Fruit fly (Drosophila melanogaster): ENCODE results near the gene cort.

The cort gene

dm6 chr2L:6673211-6674012 lies 3.0 kb downstream of the cort start, which contains the start of gene Spn27A:
Gene Spn27A, minus strand, starts transcription at chr2L:6673347.
- TF ChIP-seq acj6 (GFP tag; optimal IDR thresholded peaks at IDR 0.05): peak; percentile 78
- peak; percentile 60 for TF ChIP-seq CG11762 (GFP tag; optimal IDR thresholded peaks at IDR 0.05; ENCODE audit: insufficient read depth)
- TF ChIP-seq CG31627 (GFP tag; optimal IDR thresholded peaks at IDR 0.05): peak; percentile 72
- no peak for TF ChIP-seq CG6276 (GFP tag; optimal IDR thresholded peaks at IDR 0.05)
- TF ChIP-seq CG11294 (GFP tag; IDR thresholded peaks at IDR 0.05): peak; percentile 52; the same call in 1 of the 2 replicates
- no peak for TF ChIP-seq Lpt (GFP tag; optimal IDR thresholded peaks at IDR 0.05)
- no peak for TF ChIP-seq CG16779 (tag; optimal IDR thresholded peaks at IDR 0.05)
- TF ChIP-seq Blimp-1 (GFP tag; optimal IDR thresholded peaks at IDR 0.05): peak; percentile 20
- TF ChIP-seq CG7368 (GFP tag; optimal IDR thresholded peaks at IDR 0.05): no peak
- TF ChIP-seq CG8319 (GFP tag; optimal IDR thresholded peaks at IDR 0.05): peak; percentile 49
- TF ChIP-seq CG3032 (tag; optimal IDR thresholded peaks at IDR 0.05): peak; percentile 73
- peak; percentile 65 for TF ChIP-seq CG6792 (GFP tag; optimal IDR thresholded peaks at IDR 0.05)
- TF ChIP-seq cyc (GFP tag; optimal IDR thresholded peaks at IDR 0.05): peak; percentile 68
- no peak for TF ChIP-seq CG6808 (GFP tag; optimal IDR thresholded peaks at IDR 0.05)
- no peak for TF ChIP-seq pdm3 (GFP tag; optimal IDR thresholded peaks at IDR 0.05)
- peak; percentile 81 for TF ChIP-seq OdsH (GFP tag; optimal IDR thresholded peaks at IDR 0.05)
- TF ChIP-seq Hr4 (GFP tag; optimal IDR thresholded peaks at IDR 0.05): peak; percentile 88
- no peak for TF ChIP-seq salr (GFP tag; optimal IDR thresholded peaks at IDR 0.05)
- TF ChIP-seq CG10669 (GFP tag; optimal IDR thresholded peaks at IDR 0.05): no peak
- peak; percentile 71 for TF ChIP-seq Gug (GFP tag; IDR thresholded peaks at IDR 0.05)
- peak; percentile 75 for TF ChIP-seq lz (GFP tag; optimal IDR thresholded peaks at IDR 0.05)
- TF ChIP-seq Sox102F (GFP tag; optimal IDR thresholded peaks at IDR 0.05): no peak
- no peak for TF ChIP-seq spab (GFP tag; optimal IDR thresholded peaks at IDR 0.05)
- TF ChIP-seq CG11902 (GFP tag; optimal IDR thresholded peaks at IDR 0.05): no peak
- peak; percentile 72 for TF ChIP-seq topi (GFP tag; optimal IDR thresholded peaks at IDR 0.05)
- peak; percentile 45 for TF ChIP-seq Ets21C (GFP tag; optimal IDR thresholded peaks at IDR 0.05)
- no peak for TF ChIP-seq CG34406 (GFP tag; optimal IDR thresholded peaks at IDR 0.05)
- no peak for TF ChIP-seq ss (GFP tag; optimal IDR thresholded peaks at IDR 0.05)
- TF ChIP-seq Met (GFP tag; optimal IDR thresholded peaks at IDR 0.05): no peak
- TF ChIP-seq achi (GFP tag; optimal IDR thresholded peaks at IDR 0.05): no peak
- no peak for TF ChIP-seq Smox (GFP tag; optimal IDR thresholded peaks at IDR 0.05)
- no peak for TF ChIP-seq Eip93F (GFP tag; optimal IDR thresholded peaks at IDR 0.05)
- TF ChIP-seq Sox15 (GFP tag; optimal IDR thresholded peaks at IDR 0.05): peak; percentile 67
- no peak; the same call in 2 of the 3 replicates for TF ChIP-seq CG6163 (GFP tag; IDR thresholded peaks at IDR 0.05)
- TF ChIP-seq Eip78C (GFP tag): peak; percentile 93
- TF ChIP-seq CG10631 (GFP tag; optimal IDR thresholded peaks at IDR 0.05): no peak
- peak; percentile 33 for TF ChIP-seq fkh (GFP tag; optimal IDR thresholded peaks at IDR 0.05)
- TF ChIP-seq net (GFP tag; optimal IDR thresholded peaks at IDR 0.05): no peak
- TF ChIP-seq esn (GFP tag; optimal IDR thresholded peaks at IDR 0.05): peak; percentile 78
- TF ChIP-seq Hr38 (GFP tag; optimal IDR thresholded peaks at IDR 0.05): no peak
- TF ChIP-seq CG15336 (GFP tag; IDR thresholded peaks at IDR 0.05): peak; percentile 79
- peak; percentile 60 for TF ChIP-seq fd59A (GFP tag; optimal IDR thresholded peaks at IDR 0.05)
- peak; percentile 85 for TF ChIP-seq Sox14 (GFP tag; optimal IDR thresholded peaks at IDR 0.05)
- peak; percentile 76 for TF ChIP-seq Ets96B (tag; optimal IDR thresholded peaks at IDR 0.05)
- no peak for TF ChIP-seq CG3919 (GFP tag; optimal IDR thresholded peaks at IDR 0.05)
- TF ChIP-seq svp (GFP tag): no peak
- peak; percentile 82 for TF ChIP-seq eg (GFP tag; IDR thresholded peaks at IDR 0.05)
- TF ChIP-seq Hr39 (GFP tag; optimal IDR thresholded peaks at IDR 0.05): no peak
- peak; percentile 68 for TF ChIP-seq CG9139 (GFP tag; optimal IDR thresholded peaks at IDR 0.05)
- TF ChIP-seq CG8119 (GFP tag; IDR thresholded peaks at IDR 0.05): peak; percentile 73
- TF ChIP-seq vri (GFP tag; optimal IDR thresholded peaks at IDR 0.05): peak; percentile 83
